Fruit fly (Drosophila melanogaster) whole organism, adult: ENCODE measurements around the gene CstF64.

Experiments
- CG12768 ChIP-seq: fragments of 200-800 bp; sonication (Bioruptor generic); optimal IDR thresholded peaks from 2 replicates; lab custom pipeline; 2017; ENCODE audit warnings: missing biosample characterization, missing genetic modification characterization, mild to moderate bottlenecking, moderate library complexity, missing genetic modification reagents
- CG1620 ChIP-seq: fragments of 200-800 bp; sonication (Bioruptor generic); optimal IDR thresholded peaks from 2 replicates; lab custom pipeline; 2016; ENCODE audit warnings: missing biosample characterization, missing genetic modification characterization
- CG5204 ChIP-seq: fragments of 200-800 bp; sonication (Bioruptor generic); optimal IDR thresholded peaks from 2 replicates; lab custom pipeline; 2016; ENCODE audit warnings: missing biosample characterization, missing genetic modification characterization
- Hr96 ChIP-seq: fragments of 200-800 bp; sonication (Bioruptor generic); optimal IDR thresholded peaks from 2 replicates; lab custom pipeline; 2016; ENCODE audit warnings: missing biosample characterization, missing genetic modification characterization
- Mnt ChIP-seq: fragments of 200-800 bp; sonication (Bioruptor generic); optimal IDR thresholded peaks from 2 replicates; lab custom pipeline; 2016; ENCODE audit warnings: missing biosample characterization, mild to moderate bottlenecking, missing genetic modification characterization
- bab1 ChIP-seq: fragments of 200-800 bp; sonication (Bioruptor generic); optimal IDR thresholded peaks from 3 replicates; lab custom pipeline; 2019; ENCODE audit warnings: missing biosample characterization, mild to moderate bottlenecking, missing genetic modification characterization, moderate library complexity
- cic ChIP-seq: fragments of 200-800 bp; sonication (Bioruptor generic); optimal IDR thresholded peaks from 2 replicates; lab custom pipeline; 2017; ENCODE audit warnings: missing biosample characterization, mild to moderate bottlenecking, missing genetic modification characterization, moderate library complexity
- kay ChIP-seq: fragments of 200-800 bp; sonication (Bioruptor generic); peaks from one replicate; lab custom pipeline; 2016; ENCODE audit warnings: missing biosample characterization, missing genetic modification characterization, borderline replicate concordance
- ovo ChIP-seq: fragments of 200-800 bp; sonication (Bioruptor generic); optimal IDR thresholded peaks from 2 replicates; lab custom pipeline; 2016; ENCODE audit warnings: missing biosample characterization, missing genetic modification characterization
- pad ChIP-seq: fragments of 200-800 bp; sonication (Bioruptor generic); optimal IDR thresholded peaks from 3 replicates; lab custom pipeline; 2017; ENCODE audit warnings: missing biosample characterization, missing genetic modification characterization, mild to moderate bottlenecking, moderate library complexity, missing genetic modification reagents
- tj ChIP-seq: fragments of 200-800 bp; sonication (Bioruptor generic); optimal IDR thresholded peaks from 3 replicates; lab custom pipeline; 2017; ENCODE audit warnings: missing biosample characterization, mild to moderate bottlenecking, missing genetic modification characterization, moderate library complexity

DNA sequence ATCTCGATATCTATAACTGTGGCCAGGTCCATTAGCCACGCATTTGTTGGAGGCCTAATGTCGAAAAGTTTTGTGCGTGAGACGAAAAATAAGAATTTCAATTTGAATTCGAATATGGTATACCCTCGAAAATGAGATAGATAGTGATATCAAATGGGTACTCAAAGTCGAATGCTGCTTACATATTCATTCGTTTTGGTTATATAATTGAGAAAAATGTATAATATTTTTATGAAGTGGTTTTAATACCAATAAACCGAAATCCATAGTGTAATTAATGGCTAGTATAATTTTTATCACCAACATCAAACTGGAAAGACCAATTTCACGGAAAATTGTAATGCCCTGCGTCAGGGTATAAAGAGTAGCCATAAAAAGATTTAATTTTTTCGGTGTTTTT lies 26.3 kb upstream of the CstF64 start:
- TF ChIP-seq CG5204 (GFP tag; lab: Kevin White, UChicago) (no peak), CG12768 (no peak), pad (GFP tag; lab: Kevin White, UChicago) (no peak), CG1620 (GFP tag; lab: Kevin White, UChicago) (no peak), cic (GFP tag; lab: Kevin White, UChicago) (no peak), ovo (no peak), tj (GFP tag; lab: Kevin White, UChicago) (no peak), Hr96 (GFP tag; lab: Kevin White, UChicago) (no peak), Mnt (GFP tag; lab: Kevin White, UChicago) (no peak), kay (GFP tag; lab: Kevin White, UChicago) (peak; percentile 42), bab1 (GFP tag; lab: Kevin White, UChicago) (no peak)
